Fruit fly (Drosophila melanogaster) whole organism, prepupa: ENCODE measurements around the gene fabp.

Experiments used
- Blimp-1 ChIP-seq: fragments of 200-800 bp; sonication (Bioruptor generic); optimal IDR thresholded peaks from 3 replicates; lab custom pipeline; 2017; ENCODE audit warnings: missing biosample characterization, missing genetic modification characterization, mild to moderate bottlenecking, moderate library complexity, missing genetic modification reagents
- CG10631 ChIP-seq: fragments of 200-800 bp; sonication (Bioruptor generic); optimal IDR thresholded peaks from 2 replicates; lab custom pipeline; 2016; ENCODE audit warnings: missing biosample characterization, missing genetic modification characterization
- CG10669 ChIP-seq: fragments of 200-800 bp; sonication (Bioruptor generic); optimal IDR thresholded peaks from 3 replicates; lab custom pipeline; 2018; ENCODE audit warnings: missing biosample characterization, mild to moderate bottlenecking, missing genetic modification characterization, moderate library complexity
- CG11294 ChIP-seq: fragments of 200-800 bp; sonication (Bioruptor generic); IDR thresholded peaks from 2 replicates; pipeline ENCODE4 v1.3.6; 2022; ENCODE audit warnings: missing biosample characterization, missing genetic modification characterization
- CG11762 ChIP-seq: fragments of 200-800 bp; sonication (Bioruptor generic); optimal IDR thresholded peaks from 3 replicates; lab custom pipeline; 2016; ENCODE audit warnings: missing biosample characterization, missing genetic modification characterization; ENCODE audit not compliant: insufficient read depth
- CG11902 ChIP-seq: fragments of 200-800 bp; sonication (Bioruptor generic); optimal IDR thresholded peaks from 3 replicates; lab custom pipeline; 2016; ENCODE audit warnings: missing biosample characterization, missing genetic modification characterization
- CG15336 ChIP-seq: fragments of 200-800 bp; sonication (Bioruptor generic); IDR thresholded peaks from 2 replicates; pipeline ENCODE4 v1.3.6; 2022; ENCODE audit warnings: missing biosample characterization, missing genetic modification characterization
- CG3032 ChIP-seq: fragments of 200-800 bp; optimal IDR thresholded peaks from 2 replicates; lab custom pipeline; 2019; ENCODE audit warnings: missing biosample characterization, mild to moderate bottlenecking, missing genetic modification characterization, moderate library complexity
- CG31627 ChIP-seq: fragments of 200-800 bp; sonication (Bioruptor generic); optimal IDR thresholded peaks from 3 replicates; lab custom pipeline; 2016; ENCODE audit warnings: missing biosample characterization, missing genetic modification characterization
- CG34406 ChIP-seq: fragments of 200-800 bp; sonication (Bioruptor generic); optimal IDR thresholded peaks from 3 replicates; lab custom pipeline; 2016; ENCODE audit warnings: missing biosample characterization, missing genetic modification characterization
- CG3919 ChIP-seq: fragments of 200-800 bp; sonication (Bioruptor generic); optimal IDR thresholded peaks from 3 replicates; lab custom pipeline; 2016; ENCODE audit warnings: missing biosample characterization, missing genetic modification characterization
- CG4318 ChIP-seq: fragments of 200-800 bp; sonication (Bioruptor generic); optimal IDR thresholded peaks from 3 replicates; lab custom pipeline; 2017; ENCODE audit warnings: missing biosample characterization, mild to moderate bottlenecking, missing genetic modification characterization
- CG6163 ChIP-seq: fragments of 200-800 bp; sonication (Bioruptor generic); IDR thresholded peaks from 3 replicates; pipeline ENCODE4 v1.3.6; 2022; ENCODE audit warnings: missing biosample characterization, missing genetic modification characterization
- CG6276 ChIP-seq: fragments of 200-800 bp; sonication (Bioruptor generic); optimal IDR thresholded peaks from 2 replicates; lab custom pipeline; 2017; ENCODE audit warnings: missing biosample characterization, mild to moderate bottlenecking, missing genetic modification characterization
- CG6792 ChIP-seq: fragments of 200-800 bp; sonication (Bioruptor generic); optimal IDR thresholded peaks from 3 replicates; lab custom pipeline; 2016; ENCODE audit warnings: missing biosample characterization, missing genetic modification characterization
- CG6808 ChIP-seq: fragments of 200-800 bp; sonication (Bioruptor generic); optimal IDR thresholded peaks from 3 replicates; lab custom pipeline; 2017; ENCODE audit warnings: missing biosample characterization, missing genetic modification characterization, mild to moderate bottlenecking, moderate library complexity, missing genetic modification reagents
- CG6854 ChIP-seq: fragments of 200-800 bp; sonication (Bioruptor generic); optimal IDR thresholded peaks from 2 replicates; lab custom pipeline; 2017; ENCODE audit warnings: missing biosample characterization, mild to moderate bottlenecking, missing genetic modification characterization
- CG7368 ChIP-seq: fragments of 200-800 bp; sonication (Bioruptor generic); optimal IDR thresholded peaks from 3 replicates; lab custom pipeline; 2016; ENCODE audit warnings: missing biosample characterization, missing genetic modification characterization
- CG8119 ChIP-seq: fragments of 200-800 bp; sonication (Bioruptor generic); IDR thresholded peaks from 3 replicates; pipeline ENCODE4 v1.3.6; 2022; ENCODE audit warnings: missing biosample characterization, missing genetic modification characterization
- CG8319 ChIP-seq: fragments of 200-800 bp; sonication (Bioruptor generic); optimal IDR thresholded peaks from 3 replicates; lab custom pipeline; 2016; ENCODE audit warnings: missing biosample characterization, missing genetic modification characterization
- CG9139 ChIP-seq: fragments of 200-800 bp; sonication (Bioruptor generic); optimal IDR thresholded peaks from 3 replicates; lab custom pipeline; 2017; ENCODE audit warnings: missing biosample characterization, mild to moderate bottlenecking, missing genetic modification characterization
- Eip78C ChIP-seq: fragments of 200-800 bp; sonication (Bioruptor generic); peaks from one replicate; lab custom pipeline; 2016; ENCODE audit warnings: missing biosample characterization, missing genetic modification characterization
- Eip93F ChIP-seq: fragments of 200-800 bp; sonication (Bioruptor generic); optimal IDR thresholded peaks from 2 replicates; lab custom pipeline; 2016; ENCODE audit warnings: missing biosample characterization, mild to moderate bottlenecking, missing genetic modification characterization
- Ets21C ChIP-seq: fragments of 200-800 bp; sonication (Bioruptor generic); optimal IDR thresholded peaks from 3 replicates; lab custom pipeline; 2016; ENCODE audit warnings: missing biosample characterization, missing genetic modification characterization
- Ets96B ChIP-seq: fragments of 200-800 bp; optimal IDR thresholded peaks from 2 replicates; lab custom pipeline; 2019; ENCODE audit warnings: missing biosample characterization, mild to moderate bottlenecking, missing genetic modification characterization, moderate library complexity
- Gug ChIP-seq: fragments of 200-800 bp; sonication (Bioruptor generic); IDR thresholded peaks from 2 replicates; pipeline ENCODE4 v1.3.6; 2022; ENCODE audit warnings: missing biosample characterization, missing genetic modification characterization
- Hr38 ChIP-seq: sonication (Bioruptor generic); optimal IDR thresholded peaks from 2 replicates; lab custom pipeline; 2016; ENCODE audit warnings: missing biosample characterization, missing genetic modification characterization
- Hr39 ChIP-seq: fragments of 200-800 bp; sonication (Bioruptor generic); optimal IDR thresholded peaks from 2 replicates; lab custom pipeline; 2016; ENCODE audit warnings: missing biosample characterization, missing genetic modification characterization
- Lpt ChIP-seq: fragments of 200-800 bp; sonication (Bioruptor generic); optimal IDR thresholded peaks from 3 replicates; lab custom pipeline; 2016; ENCODE audit warnings: missing biosample characterization, missing genetic modification characterization
- Met ChIP-seq: fragments of 200-800 bp; sonication (Bioruptor generic); optimal IDR thresholded peaks from 3 replicates; lab custom pipeline; 2016; ENCODE audit warnings: missing biosample characterization, missing genetic modification characterization
- OdsH ChIP-seq: fragments of 200-800 bp; sonication (Bioruptor generic); optimal IDR thresholded peaks from 3 replicates; lab custom pipeline; 2016; ENCODE audit warnings: missing biosample characterization, missing genetic modification characterization
- Sox102F ChIP-seq: fragments of 200-800 bp; sonication (Bioruptor generic); optimal IDR thresholded peaks from 2 replicates; lab custom pipeline; 2016; ENCODE audit warnings: missing biosample characterization, mild to moderate bottlenecking, missing genetic modification characterization
- Sox14 ChIP-seq: fragments of 200-800 bp; sonication (Bioruptor generic); optimal IDR thresholded peaks from 3 replicates; lab custom pipeline; 2016; ENCODE audit warnings: missing biosample characterization, missing genetic modification characterization
- Sox15 ChIP-seq: fragments of 200-800 bp; sonication (Bioruptor generic); optimal IDR thresholded peaks from 3 replicates; lab custom pipeline; 2016; ENCODE audit warnings: missing biosample characterization, missing genetic modification characterization
- acj6 ChIP-seq: fragments of 200-800 bp; sonication (Bioruptor generic); optimal IDR thresholded peaks from 3 replicates; lab custom pipeline; 2016; ENCODE audit warnings: missing biosample characterization, missing genetic modification characterization
- cyc ChIP-seq: fragments of 200-800 bp; sonication (Bioruptor generic); optimal IDR thresholded peaks from 3 replicates; lab custom pipeline; 2016; ENCODE audit warnings: missing biosample characterization, missing genetic modification characterization
- dac ChIP-seq: fragments of 200-800 bp; sonication (Bioruptor generic); optimal IDR thresholded peaks from 2 replicates; lab custom pipeline; 2017; ENCODE audit warnings: missing biosample characterization, mild to moderate bottlenecking, missing genetic modification characterization
- dsx ChIP-seq: fragments of 200-800 bp; optimal IDR thresholded peaks from 3 replicates; lab custom pipeline; 2019; ENCODE audit warnings: missing biosample characterization, mild to moderate bottlenecking, missing genetic modification characterization, moderate library complexity; ENCODE audit not compliant: poor library complexity, severe bottlenecking
- fd59A ChIP-seq: fragments of 200-800 bp; sonication (Bioruptor generic); optimal IDR thresholded peaks from 2 replicates; lab custom pipeline; 2017; ENCODE audit warnings: missing biosample characterization, mild to moderate bottlenecking, missing genetic modification characterization, missing genetic modification reagents
- fd85E ChIP-seq: fragments of 200-800 bp; sonication (Bioruptor generic); optimal IDR thresholded peaks from 3 replicates; lab custom pipeline; 2016; ENCODE audit warnings: missing biosample characterization, missing genetic modification characterization
- fkh ChIP-seq: fragments of 200-800 bp; sonication (Bioruptor generic); optimal IDR thresholded peaks from 3 replicates; lab custom pipeline; 2017; ENCODE audit warnings: missing biosample characterization, mild to moderate bottlenecking, missing genetic modification characterization, moderate library complexity
- lz ChIP-seq: fragments of 200-800 bp; sonication (Bioruptor generic); optimal IDR thresholded peaks from 3 replicates; lab custom pipeline; 2016; ENCODE audit warnings: missing biosample characterization, missing genetic modification characterization
- pdm3 ChIP-seq: fragments of 200-800 bp; sonication (Bioruptor generic); optimal IDR thresholded peaks from 3 replicates; lab custom pipeline; 2016; ENCODE audit warnings: missing biosample characterization, missing genetic modification characterization
- salr ChIP-seq, 2 experiments: fragments of 200-800 bp; sonication (Bioruptor generic); optimal IDR thresholded peaks; 3 replicates each; lab custom pipeline; 2016 to 2018; ENCODE audit warnings: missing biosample characterization in 2 of 2, missing genetic modification characterization in 2 of 2, mild to moderate bottlenecking in 1 of 2
- spab ChIP-seq: fragments of 200-800 bp; sonication (Bioruptor generic); optimal IDR thresholded peaks from 2 replicates; lab custom pipeline; 2017; ENCODE audit warnings: missing biosample characterization, mild to moderate bottlenecking, missing genetic modification characterization, missing genetic modification reagents
- ss ChIP-seq, 2 experiments: fragments of 200-800 bp; sonication (Bioruptor generic); optimal IDR thresholded peaks; 2 replicates in 1 of 2; 3 replicates in 1 of 2; lab custom pipeline; 2017 to 2018; ENCODE audit warnings: mild to moderate bottlenecking in 2 of 2, missing biosample characterization in 2 of 2, missing genetic modification characterization in 2 of 2, moderate library complexity in 1 of 2
- svp ChIP-seq: fragments of 200-800 bp; sonication (Bioruptor generic); peaks from one replicate; lab custom pipeline; 2016; ENCODE audit warnings: missing biosample characterization, missing genetic modification characterization
- vri ChIP-seq: fragments of 200-800 bp; sonication (Bioruptor generic); optimal IDR thresholded peaks from 3 replicates; lab custom pipeline; 2016; ENCODE audit warnings: missing biosample characterization, mild to moderate bottlenecking, missing genetic modification characterization

fabp gene

dm6 chr3R:11615415-11616104 lies 48.7 kb upstream of the fabp start (continued):
- TF ChIP-seq dsx (GFP tag; lab: Kevin White, UChicago) (peak; percentile 29), Sox15 (GFP tag; lab: Kevin White, UChicago) (no peak), CG15336 (no peak), CG9139 (GFP tag; lab: Kevin White, UChicago) (no peak)
- TF ChIP-seq, all 60 proteins: peak for 8

DNA sequence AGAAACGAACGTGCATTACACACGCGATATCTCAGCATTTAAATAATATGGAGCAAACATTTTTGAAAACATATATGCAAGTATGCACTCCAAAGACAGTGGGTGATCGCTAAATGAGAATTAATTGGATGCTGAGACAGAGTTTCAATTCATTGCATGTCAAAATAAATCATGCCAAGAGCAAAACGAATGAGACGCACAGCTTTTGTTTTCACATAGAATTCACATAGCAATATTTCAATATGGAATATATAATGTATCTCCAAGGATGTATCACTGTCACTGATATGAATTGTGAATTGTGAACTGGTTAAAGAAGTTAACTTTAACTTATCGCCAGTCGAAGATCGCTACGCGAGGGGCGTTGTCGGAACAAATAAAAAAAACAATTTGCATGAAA lies 47.7 kb upstream of the fabp start:
- TF ChIP-seq Sox15 (GFP tag; lab: Kevin White, UChicago) (peak; percentile 5), fd59A (GFP tag; lab: Kevin White, UChicago) (no peak), Sox14 (GFP tag; lab: Kevin White, UChicago) (peak; percentile 39), CG6808 (GFP tag; lab: Kevin White, UChicago) (peak; percentile 54), CG6163 (0 out of 3 replicates have a peak, but pooled peaks have one; percentile 43), salr (GFP tag; optimal IDR thresholded peaks at IDR 0.05; lab: Kevin White, UChicago) (no peak), svp (GFP tag; lab: Kevin White, UChicago) (peak; percentile 86), Eip78C (GFP tag; lab: Kevin White, UChicago) (peak; percentile 82), CG11762 (GFP tag; lab: Kevin White, UChicago) (no peak), CG10669 (peak; percentile 52), CG3032 (peak; percentile 28), pdm3 (GFP tag; lab: Kevin White, UChicago) (peak; percentile 37), CG3919 (GFP tag; lab: Kevin White, UChicago) (peak; percentile 44), fd85E (peak; percentile 42), Eip93F (GFP tag; lab: Kevin White, UChicago) (no peak), fkh (GFP tag; lab: Kevin White, UChicago) (no peak), lz (peak; percentile 63), dac (GFP tag; lab: Kevin White, UChicago) (no peak), vri (peak; percentile 49), cyc (GFP tag; lab: Kevin White, UChicago) (peak; percentile 37), CG6276 (GFP tag; lab: Kevin White, UChicago) (peak; percentile 3), Hr38 (GFP tag; lab: Kevin White, UChicago) (no peak), CG15336 (peak; percentile 52), CG34406 (GFP tag; lab: Kevin White, UChicago) (peak; percentile 58), Met (GFP tag; lab: Kevin White, UChicago) (peak; percentile 61), Ets21C (peak; percentile 26), acj6 (peak; percentile 23), Gug (GFP tag; lab: Robert Waterston, UW) (peak; percentile 17; the same call in 1 of the 2 replicates), Blimp-1 (GFP tag; lab: Kevin White, UChicago) (peak; percentile 5), CG4318 (no peak), CG7368 (GFP tag; lab: Kevin White, UChicago) (peak; percentile 42), Lpt (GFP tag; lab: Kevin White, UChicago) (no peak), Hr39 (peak; percentile 66), CG6792 (GFP tag; lab: Kevin White, UChicago) (peak; percentile 30), CG8319 (GFP tag; lab: Kevin White, UChicago) (peak; percentile 40), CG6854 (GFP tag; lab: Kevin White, UChicago) (no peak), CG10631 (GFP tag; lab: Kevin White, UChicago) (peak; percentile 7), ss (GFP tag; optimal IDR thresholded peaks at IDR 0.05; lab: Kevin White, UChicago) (peak; percentile 6 to 55), CG31627 (GFP tag; lab: Kevin White, UChicago) (peak; percentile 50), CG8119 (no peak), Sox102F (GFP tag; lab: Kevin White, UChicago) (peak; percentile 62), OdsH (GFP tag; lab: Kevin White, UChicago) (peak; percentile 49), Ets96B (tag; lab: Kevin White, UChicago) (peak; percentile 52), CG11902 (GFP tag; lab: Kevin White, UChicago) (peak; percentile 20), spab (peak; percentile 22), CG11294 (GFP tag; lab: Robert Waterston, UW) (no peak; the same call in 1 of the 2 replicates), dsx (GFP tag; lab: Kevin White, UChicago) (peak; percentile 24)
